Fruit fly (Drosophila melanogaster): Measurements from ENCODE around the gene CG2750.

Gene CG2750

DNA sequence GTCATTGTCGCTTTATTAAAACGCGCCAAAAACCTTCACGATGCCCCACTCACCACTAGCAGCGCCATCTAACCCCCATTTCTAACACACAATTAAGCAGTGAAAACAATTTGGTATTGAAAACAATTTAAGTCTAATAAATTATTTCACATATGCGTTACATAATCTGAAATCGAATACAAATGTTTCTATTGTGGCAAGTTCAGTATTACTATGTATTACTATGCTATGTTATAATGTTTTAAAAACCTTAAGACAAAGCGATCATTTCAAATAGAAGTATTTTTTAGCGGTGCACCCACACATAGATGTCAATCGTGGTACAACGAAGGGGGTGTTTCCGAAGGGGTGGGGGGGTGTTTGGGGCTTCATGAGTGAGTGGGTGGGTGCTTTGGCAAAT, 33.4 kb upstream of the CG2750 start:
- TF ChIP-seq klu (GFP tag; IDR thresholded peaks at IDR 0.05) (no peak), CG17359 (tag; optimal IDR thresholded peaks at IDR 0.05) (peak; percentile 50), CG13296 (GFP tag; optimal IDR thresholded peaks at IDR 0.05) (peak; percentile 24), fd96Cb (tag; optimal IDR thresholded peaks at IDR 0.05) (peak; percentile 10), CG42726 (GFP tag; IDR thresholded peaks at IDR 0.05; ENCODE audit: partially characterized antibody) (no peak), Jarid2 (GFP tag; optimal IDR thresholded peaks at IDR 0.05) (no peak), Elba2 (GFP tag; optimal IDR thresholded peaks at IDR 0.05) (no peak), CG16863 (GFP tag; optimal IDR thresholded peaks at IDR 0.05) (no peak), Dbx (GFP tag; IDR thresholded peaks at IDR 0.05) (no peak), CG2120 (GFP tag; optimal IDR thresholded peaks at IDR 0.05) (peak; percentile 39), CG13287 (GFP tag; IDR thresholded peaks at IDR 0.05; ENCODE audit: partially characterized antibody) (no peak), grau (tag; optimal IDR thresholded peaks at IDR 0.05) (peak; percentile 54), D19A (tag; optimal IDR thresholded peaks at IDR 0.05) (peak; percentile 16), vvl (GFP tag; IDR thresholded peaks at IDR 0.05) (no peak), CG11093 (GFP tag; IDR thresholded peaks at IDR 0.05) (0 out of 3 replicates have a peak, but pooled peaks have one; percentile 13), dmrt99B (tag; optimal IDR thresholded peaks at IDR 0.05) (peak; percentile 62), nmo (GFP tag; optimal IDR thresholded peaks at IDR 0.05) (peak; percentile 13), MTF-1 (GFP tag; optimal IDR thresholded peaks at IDR 0.05; ENCODE audit: borderline replicate concordance) (no peak), row (GFP tag; IDR thresholded peaks at IDR 0.05) (peak; percentile 59), CG8924 (tag; optimal IDR thresholded peaks at IDR 0.05) (peak; percentile 51), Xbp1 (GFP tag; optimal IDR thresholded peaks at IDR 0.05) (peak; percentile 3), caup (GFP tag; optimal IDR thresholded peaks at IDR 0.05; ENCODE audit: severe bottlenecking) (no peak), ro (GFP tag; IDR thresholded peaks at IDR 0.05) (no peak), Fer1 (GFP tag; optimal IDR thresholded peaks at IDR 0.05) (peak; percentile 71), Hsf (GFP tag; optimal IDR thresholded peaks at IDR 0.05) (no peak), Camta (GFP tag; optimal IDR thresholded peaks at IDR 0.05) (no peak), CG14441 (GFP tag; IDR thresholded peaks at IDR 0.05) (peak; percentile 11; the same call in 1 of the 2 replicates), tgo (GFP tag; IDR thresholded peaks at IDR 0.05) (no peak), tup (GFP tag; optimal IDR thresholded peaks at IDR 0.05) (no peak), CHES-1-like (GFP tag; optimal IDR thresholded peaks at IDR 0.05) (no peak), CG1603 (tag; optimal IDR thresholded peaks at IDR 0.05) (peak; percentile 57), CG12744 (GFP tag; optimal IDR thresholded peaks at IDR 0.05) (no peak), TFAM (GFP tag; optimal IDR thresholded peaks at IDR 0.05) (no peak), Hr51 (GFP tag; optimal IDR thresholded peaks at IDR 0.05) (peak in 1 of 2 experiments; percentile 44), Pdp1 (GFP tag; optimal IDR thresholded peaks at IDR 0.05) (peak in 1 of 2 experiments; percentile 47), HHEX (GFP tag; optimal IDR thresholded peaks at IDR 0.05) (no peak), Blimp-1 (GFP tag; optimal IDR thresholded peaks at IDR 0.05) (peak; percentile 35), cad (GFP tag; optimal IDR thresholded peaks at IDR 0.05) (no peak), Oaz (GFP tag; IDR thresholded peaks at IDR 0.05) (no peak), slbo (GFP tag; IDR thresholded peaks at IDR 0.05) (peak; percentile 36), cas (GFP tag; IDR thresholded peaks at IDR 0.05) (no peak), CG32532 (GFP tag; IDR thresholded peaks at IDR 0.05) (peak; percentile 27; the same call in 1 of the 2 replicates), eve (GFP tag; optimal IDR thresholded peaks at IDR 0.05) (peak in 1 of 2 experiments; percentile 34), Ptx1 (GFP tag; IDR thresholded peaks at IDR 0.05) (peak; percentile 27; the same call in 1 of the 2 replicates), CG12071 (GFP tag; optimal IDR thresholded peaks at IDR 0.05) (peak; percentile 28), CG10267 (tag; optimal IDR thresholded peaks at IDR 0.05) (peak; percentile 13), Med (GFP tag) (peak; percentile 81), unpg (GFP tag; optimal IDR thresholded peaks at IDR 0.05) (peak; percentile 51), CG6683 (GFP tag; optimal IDR thresholded peaks at IDR 0.05) (peak; percentile 14), CG12391 (tag; optimal IDR thresholded peaks at IDR 0.05) (peak; percentile 40)

Measured in whole organism, embryonic.